In the genomic region with DNA sequence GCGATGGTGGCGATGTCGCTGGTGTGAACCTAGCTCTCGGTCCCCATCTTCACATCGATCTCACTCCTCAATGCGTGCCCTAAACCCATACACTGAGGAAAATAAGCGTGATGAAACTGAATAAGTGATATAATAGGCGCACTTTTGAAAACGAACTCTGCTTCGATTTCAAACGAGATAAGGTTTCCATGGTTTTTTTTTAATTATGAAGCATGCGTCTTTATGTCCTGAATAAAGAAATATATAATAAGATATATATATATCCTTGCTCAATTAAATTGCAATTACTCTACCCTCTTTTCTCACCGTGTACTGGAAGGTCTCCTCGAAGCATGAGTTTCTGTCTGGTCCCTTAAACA, we compare ENCODE assay signal across 1 fruit fly cellular context.
TF ChIP-seq lines count a peak whose summit lies in the region.

No protein-coding gene starts in this region.

TF ChIP-seq in whole organism, embryonic, 481 proteins besides CTCF, POLR2A, EP300 and RAD21 (continued from another document and continues in another):
- TF ChIP-seq pan (optimal IDR thresholded peaks at IDR 0.05; lab: Kevin White, UChicago) (no peak), pan (GFP tag; optimal IDR thresholded peaks at IDR 0.05 in 1 of 2, IDR thresholded peaks at IDR 0.05 in 1 of 2) (peak in 1 of 2 experiments; percentile 43), jing (GFP tag; optimal IDR thresholded peaks at IDR 0.05; lab: Kevin White, UChicago) (peak; percentile 14), zf30C (GFP tag; optimal IDR thresholded peaks at IDR 0.05; lab: Kevin White, UChicago) (peak; percentile 93), CG10959 (GFP tag; IDR thresholded peaks at IDR 0.05; lab: Robert Waterston, UW) (peak; percentile 66), CG9817 (tag; optimal IDR thresholded peaks at IDR 0.05; lab: Kevin White, UChicago) (no peak), tup (GFP tag; optimal IDR thresholded peaks at IDR 0.05; lab: Kevin White, UChicago) (peak; percentile 10), Atf-2 (GFP tag; optimal IDR thresholded peaks at IDR 0.05; lab: Kevin White, UChicago) (no peak), Mrtf (GFP tag; IDR thresholded peaks at IDR 0.05; lab: Robert Waterston, UW) (peak; percentile 48; the same call in 1 of the 3 replicates), prd (optimal IDR thresholded peaks at IDR 0.05; lab: Kevin White, UChicago) (no peak), prd (GFP tag; IDR thresholded peaks at IDR 0.05; lab: Robert Waterston, UW) (peak; percentile 76), wek (GFP tag; optimal IDR thresholded peaks at IDR 0.05; lab: Kevin White, UChicago) (no peak), tap (tag; optimal IDR thresholded peaks at IDR 0.05; lab: Kevin White, UChicago) (peak; percentile 46), CG16815 (GFP tag; optimal IDR thresholded peaks at IDR 0.05; lab: Kevin White, UChicago) (peak; percentile 78), Camta (GFP tag; optimal IDR thresholded peaks at IDR 0.05; lab: Kevin White, UChicago) (no peak), gcm (GFP tag; optimal IDR thresholded peaks at IDR 0.05; lab: Kevin White, UChicago) (peak; percentile 71), CG18262 (tag; optimal IDR thresholded peaks at IDR 0.05; lab: Kevin White, UChicago) (peak; percentile 90), sd (tag; optimal IDR thresholded peaks at IDR 0.05; lab: Kevin White, UChicago) (no peak), ash1 (GFP tag; optimal IDR thresholded peaks at IDR 0.05; lab: Kevin White, UChicago) (no peak), Optix (GFP tag; IDR thresholded peaks at IDR 0.05; lab: Robert Waterston, UW) (0 out of 3 replicates have a peak, but pooled peaks have one; percentile 5), CoRest (tag; optimal IDR thresholded peaks at IDR 0.05; lab: Kevin White, UChicago) (peak; percentile 75), scrt (GFP tag; optimal IDR thresholded peaks at IDR 0.05; lab: Kevin White, UChicago) (peak; percentile 40), CG6175 (GFP tag; IDR thresholded peaks at IDR 0.05; lab: Robert Waterston, UW) (no peak), Ptx1 (GFP tag; IDR thresholded peaks at IDR 0.05; lab: Robert Waterston, UW) (0 out of 2 replicates have a peak, but pooled peaks have one; percentile 8), crol (GFP tag; IDR thresholded peaks at IDR 0.05; lab: Robert Waterston, UW) (no peak), cato (GFP tag; optimal IDR thresholded peaks at IDR 0.05; lab: Kevin White, UChicago; ENCODE audit: borderline replicate concordance) (peak; percentile 28), caup (GFP tag; optimal IDR thresholded peaks at IDR 0.05; lab: Kevin White, UChicago; ENCODE audit: severe bottlenecking) (peak; percentile 22), CG4820 (GFP tag; optimal IDR thresholded peaks at IDR 0.05; lab: Kevin White, UChicago) (peak; percentile 57), D19A (tag; optimal IDR thresholded peaks at IDR 0.05; lab: Kevin White, UChicago) (peak; percentile 73), dmrt99B (tag; optimal IDR thresholded peaks at IDR 0.05; lab: Kevin White, UChicago) (peak; percentile 42), Gug (GFP tag; IDR thresholded peaks at IDR 0.05; lab: Robert Waterston, UW) (peak; percentile 7; the same call in 1 of the 4 replicates), zen2 (GFP tag; IDR thresholded peaks at IDR 0.05; lab: Robert Waterston, UW; ENCODE audit: partially characterized antibody) (no peak), CG6813 (GFP tag; optimal IDR thresholded peaks at IDR 0.05; lab: Kevin White, UChicago) (peak; percentile 74), CG17802 (tag; optimal IDR thresholded peaks at IDR 0.05; lab: Kevin White, UChicago) (no peak), Xbp1 (GFP tag; optimal IDR thresholded peaks at IDR 0.05; lab: Kevin White, UChicago) (peak; percentile 62), Deaf1 (tag; optimal IDR thresholded peaks at IDR 0.05; lab: Kevin White, UChicago) (peak; percentile 4), corto (GFP tag; optimal IDR thresholded peaks at IDR 0.05; lab: Kevin White, UChicago) (peak; percentile 56), Awh (GFP tag; IDR thresholded peaks at IDR 0.05; lab: Robert Waterston, UW) (0 out of 2 replicates have a peak, but pooled peaks have one; percentile 21), Rfx (GFP tag; IDR thresholded peaks at IDR 0.05; lab: Robert Waterston, UW) (peak; percentile 68), CG9932 (GFP tag; IDR thresholded peaks at IDR 0.05; lab: Robert Waterston, UW) (peak; percentile 71), sc (optimal IDR thresholded peaks at IDR 0.05; lab: Kevin White, UChicago) (no peak), sc (GFP tag; optimal IDR thresholded peaks at IDR 0.05; lab: Kevin White, UChicago) (peak; percentile 69), Fer3 (tag; optimal IDR thresholded peaks at IDR 0.05; lab: Kevin White, UChicago) (peak; percentile 32), CG15601 (tag; optimal IDR thresholded peaks at IDR 0.05; lab: Kevin White, UChicago) (peak; percentile 76), CG7963 (GFP tag; IDR thresholded peaks at IDR 0.05; lab: Robert Waterston, UW; ENCODE audit: partially characterized antibody) (no peak), CG9215 (GFP tag; IDR thresholded peaks at IDR 0.05; lab: Robert Waterston, UW) (peak; percentile 19; the same call in 1 of the 2 replicates), CG16863 (GFP tag; optimal IDR thresholded peaks at IDR 0.05; lab: Kevin White, UChicago) (no peak), CG6654 (GFP tag; optimal IDR thresholded peaks at IDR 0.05; lab: Kevin White, UChicago) (peak; percentile 17), Six4 (GFP tag; optimal IDR thresholded peaks at IDR 0.05; lab: Kevin White, UChicago) (peak; percentile 27), Fer2 (tag; optimal IDR thresholded peaks at IDR 0.05; lab: Kevin White, UChicago) (no peak), Nf-YA (GFP tag; IDR thresholded peaks at IDR 0.05; lab: Robert Waterston, UW) (no peak), CG5953 (GFP tag; IDR thresholded peaks at IDR 0.05; lab: Robert Waterston, UW) (no peak), CG15696 (tag; optimal IDR thresholded peaks at IDR 0.05; lab: Kevin White, UChicago) (peak; percentile 95), gsb-n (tag; optimal IDR thresholded peaks at IDR 0.05; lab: Kevin White, UChicago) (peak; percentile 61), Oli (tag; optimal IDR thresholded peaks at IDR 0.05; lab: Kevin White, UChicago) (peak; percentile 67), sqz (GFP tag; optimal IDR thresholded peaks at IDR 0.05; lab: Kevin White, UChicago) (peak; percentile 39), fd102C (GFP tag; optimal IDR thresholded peaks at IDR 0.05; lab: Kevin White, UChicago) (peak; percentile 38), onecut (GFP tag; IDR thresholded peaks at IDR 0.05; lab: Robert Waterston, UW) (peak; percentile 44), CG18599 (GFP tag; optimal IDR thresholded peaks at IDR 0.05; lab: Kevin White, UChicago) (peak; percentile 67), CG7372 (GFP tag; IDR thresholded peaks at IDR 0.05; lab: Robert Waterston, UW) (no peak), Blimp-1 (GFP tag; optimal IDR thresholded peaks at IDR 0.05; lab: Kevin White, UChicago) (peak; percentile 64), CG4328 (GFP tag; optimal IDR thresholded peaks at IDR 0.05; lab: Kevin White, UChicago) (peak; percentile 7), CG10267 (tag; optimal IDR thresholded peaks at IDR 0.05; lab: Kevin White, UChicago) (peak; percentile 80), usp (GFP tag; optimal IDR thresholded peaks at IDR 0.05; lab: Kevin White, UChicago) (no peak), ken (GFP tag; IDR thresholded peaks at IDR 0.05; lab: Robert Waterston, UW) (no peak), Bdp1 (GFP tag; optimal IDR thresholded peaks at IDR 0.05; lab: Kevin White, UChicago) (peak; percentile 13), CG10274 (GFP tag; optimal IDR thresholded peaks at IDR 0.05; lab: Kevin White, UChicago) (no peak), CG13287 (GFP tag; IDR thresholded peaks at IDR 0.05; lab: Robert Waterston, UW; ENCODE audit: partially characterized antibody) (no peak), repo (GFP tag; optimal IDR thresholded peaks at IDR 0.05; lab: Kevin White, UChicago) (no peak), Dp (GFP tag; optimal IDR thresholded peaks at IDR 0.05; lab: Kevin White, UChicago) (no peak), esg (GFP tag; conservative IDR thresholded peaks at IDR 0.05; lab: Robert Waterston, UW) (0 out of 2 replicates have a peak, but pooled peaks have one; percentile 11), Hsf (GFP tag; optimal IDR thresholded peaks at IDR 0.05; lab: Kevin White, UChicago) (peak; percentile 18), dan (GFP tag; IDR thresholded peaks at IDR 0.05; lab: Robert Waterston, UW) (no peak), ap (GFP tag; IDR thresholded peaks at IDR 0.05; lab: Robert Waterston, UW) (0 out of 2 replicates have a peak, but pooled peaks have one; percentile 10), bsh (GFP tag; optimal IDR thresholded peaks at IDR 0.05; lab: Kevin White, UChicago) (peak; percentile 73 to 90), CG18476 (GFP tag; optimal IDR thresholded peaks at IDR 0.05; lab: Kevin White, UChicago) (peak; percentile 47), CG2678 (tag; optimal IDR thresholded peaks at IDR 0.05; lab: Kevin White, UChicago) (peak; percentile 80), CG3281 (GFP tag; optimal IDR thresholded peaks at IDR 0.05; lab: Kevin White, UChicago) (peak; percentile 63), chn (GFP tag; optimal IDR thresholded peaks at IDR 0.05; lab: Kevin White, UChicago) (peak; percentile 3), ems (GFP tag; optimal IDR thresholded peaks at IDR 0.05; lab: Kevin White, UChicago) (peak; percentile 8), stc (GFP tag; IDR thresholded peaks at IDR 0.05; lab: Robert Waterston, UW) (no peak), CG2116 (GFP tag; optimal IDR thresholded peaks at IDR 0.05; lab: Kevin White, UChicago) (peak; percentile 11), Antp (GFP tag; optimal IDR thresholded peaks at IDR 0.05; lab: Kevin White, UChicago) (no peak), CG3407 (GFP tag; optimal IDR thresholded peaks at IDR 0.05; lab: Kevin White, UChicago) (peak; percentile 58), croc (GFP tag; conservative IDR thresholded peaks at IDR 0.05; lab: Robert Waterston, UW) (peak; percentile 59; the same call in 2 of the 3 replicates), nmo (GFP tag; optimal IDR thresholded peaks at IDR 0.05; lab: Kevin White, UChicago) (peak; percentile 73), Jarid2 (GFP tag; optimal IDR thresholded peaks at IDR 0.05; lab: Kevin White, UChicago) (no peak), D (optimal IDR thresholded peaks at IDR 0.05; lab: Kevin White, UChicago) (no peak), D (GFP tag; optimal IDR thresholded peaks at IDR 0.05; lab: Kevin White, UChicago) (peak; percentile 67), dmrt11E (tag; optimal IDR thresholded peaks at IDR 0.05; lab: Kevin White, UChicago) (peak; percentile 92), sisA (GFP tag; IDR thresholded peaks at IDR 0.05; lab: Robert Waterston, UW) (0 out of 2 replicates have a peak, but pooled peaks have one; percentile 28), Dip3 (GFP tag; optimal IDR thresholded peaks at IDR 0.05; lab: Kevin White, UChicago) (peak; percentile 4), CG17568 (GFP tag; optimal IDR thresholded peaks at IDR 0.05; lab: Kevin White, UChicago) (peak; percentile 6), CG2712 (tag; optimal IDR thresholded peaks at IDR 0.05; lab: Kevin White, UChicago) (peak; percentile 91), CG1603 (tag; optimal IDR thresholded peaks at IDR 0.05; lab: Kevin White, UChicago) (peak; percentile 13), CG7987 (GFP tag; optimal IDR thresholded peaks at IDR 0.05; lab: Kevin White, UChicago) (peak; percentile 25), CG30020 (tag; optimal IDR thresholded peaks at IDR 0.05; lab: Kevin White, UChicago) (no peak), Sry-β (GFP tag; optimal IDR thresholded peaks at IDR 0.05; lab: Kevin White, UChicago) (peak; percentile 29), CG4854 (GFP tag; optimal IDR thresholded peaks at IDR 0.05; lab: Kevin White, UChicago) (no peak), lov (optimal IDR thresholded peaks at IDR 0.05; lab: Kevin White, UChicago) (no peak), lov (GFP tag; IDR thresholded peaks at IDR 0.05; lab: Robert Waterston, UW) (0 out of 3 replicates have a peak, but pooled peaks have one; percentile 61), CG13123 (GFP tag; optimal IDR thresholded peaks at IDR 0.05; lab: Kevin White, UChicago) (peak; percentile 30), CG17359 (tag; optimal IDR thresholded peaks at IDR 0.05; lab: Kevin White, UChicago) (peak; percentile 54), H15 (GFP tag; IDR thresholded peaks at IDR 0.05; lab: Robert Waterston, UW) (0 out of 3 replicates have a peak, but pooled peaks have one; percentile 6), CG3847 (GFP tag; IDR thresholded peaks at IDR 0.05; lab: Robert Waterston, UW) (peak; percentile 53), CG11723 (GFP tag; optimal IDR thresholded peaks at IDR 0.05; lab: Kevin White, UChicago) (peak; percentile 27), zen (tag; optimal IDR thresholded peaks at IDR 0.05; lab: Kevin White, UChicago) (peak; percentile 83), CG10431 (GFP tag; optimal IDR thresholded peaks at IDR 0.05; lab: Kevin White, UChicago) (peak; percentile 33), CG32767 (GFP tag; IDR thresholded peaks at IDR 0.05; lab: Robert Waterston, UW) (no peak), ssp (GFP tag; IDR thresholded peaks at IDR 0.05; lab: Robert Waterston, UW) (0 out of 2 replicates have a peak, but pooled peaks have one; percentile 6), Side (GFP tag; optimal IDR thresholded peaks at IDR 0.05; lab: Kevin White, UChicago) (no peak), slbo (GFP tag; IDR thresholded peaks at IDR 0.05; lab: Robert Waterston, UW) (peak; percentile 56), Ssrp (tag; optimal IDR thresholded peaks at IDR 0.05; lab: Kevin White, UChicago) (peak; percentile 65), CG2202 (tag; optimal IDR thresholded peaks at IDR 0.05; lab: Kevin White, UChicago) (peak; percentile 69), Dek (tag; optimal IDR thresholded peaks at IDR 0.05; lab: Kevin White, UChicago) (peak; percentile 15), CG1647 (GFP tag; optimal IDR thresholded peaks at IDR 0.05; lab: Kevin White, UChicago) (no peak), CG18011 (GFP tag; optimal IDR thresholded peaks at IDR 0.05; lab: Kevin White, UChicago) (peak; percentile 1), Scr (GFP tag; IDR thresholded peaks at IDR 0.05; lab: Robert Waterston, UW; ENCODE audit: partially characterized antibody) (no peak), ci (GFP tag; IDR thresholded peaks at IDR 0.05; lab: Robert Waterston, UW) (peak; percentile 66), bcd (GFP tag; optimal IDR thresholded peaks at IDR 0.05; lab: Kevin White, UChicago) (peak; percentile 51), hb (GFP tag; IDR thresholded peaks at IDR 0.05; lab: Robert Waterston, UW; ENCODE audit: partially characterized antibody) (no peak), chif (GFP tag; optimal IDR thresholded peaks at IDR 0.05; lab: Kevin White, UChicago) (peak in 1 of 2 experiments; percentile 56), zfh2 (GFP tag; optimal IDR thresholded peaks at IDR 0.05; lab: Kevin White, UChicago) (peak; percentile 29), tin (GFP tag; optimal IDR thresholded peaks at IDR 0.05; lab: Kevin White, UChicago) (peak; percentile 54), CG13894 (tag; optimal IDR thresholded peaks at IDR 0.05; lab: Kevin White, UChicago) (no peak)
